Worm (Caenorhabditis elegans): ENCODE results near the gene C28A5.1.

- TF ChIP-seq ama-1 (optimal IDR thresholded peaks at IDR 0.05) (no peak), ceh-9 (tag; optimal IDR thresholded peaks at IDR 0.05) (no peak)
Measured at ce11 chrIII:4381343-4381742, 52.8 kb downstream of the C28A5.1 start, which contains the start of gene pals-27.
